Worm (Caenorhabditis elegans) whole organism, L4 larva: Measurements from ENCODE around the gene Y66D12A.13.

Experiments
- daf-16 ChIP-seq, 3 experiments: sonication (generic microtip); optimal IDR thresholded peaks; 2 replicates each; lab custom pipeline; 2016 to 2017; ENCODE audit warnings: missing genetic modification characterization in 3 of 3, missing genetic modification reagents in 3 of 3, mild to moderate bottlenecking in 2 of 3, missing compliant biosample characterization in 2 of 3, missing biosample characterization in 1 of 3, moderate library complexity in 1 of 3
- dmd-6 ChIP-seq: fragments of 200-800 bp; sonication (Bioruptor generic); IDR thresholded peaks from 2 replicates; pipeline ENCODE4 v1.3.6; 2022; ENCODE audit warnings: missing genetic modification reagents, missing genetic modification characterization, missing compliant biosample characterization
- lim-7 ChIP-seq: fragments of 200-800 bp; sonication (Bioruptor generic); IDR thresholded peaks from 2 replicates; pipeline ENCODE4 v1.3.6; 2022; ENCODE audit warnings: missing genetic modification characterization, missing compliant biosample characterization
- zip-11 ChIP-seq: fragments of 200-800 bp; sonication (Bioruptor generic); IDR thresholded peaks from 2 replicates; pipeline ENCODE4 v1.3.6; 2022; ENCODE audit warnings: missing genetic modification characterization, missing compliant biosample characterization

DNA sequence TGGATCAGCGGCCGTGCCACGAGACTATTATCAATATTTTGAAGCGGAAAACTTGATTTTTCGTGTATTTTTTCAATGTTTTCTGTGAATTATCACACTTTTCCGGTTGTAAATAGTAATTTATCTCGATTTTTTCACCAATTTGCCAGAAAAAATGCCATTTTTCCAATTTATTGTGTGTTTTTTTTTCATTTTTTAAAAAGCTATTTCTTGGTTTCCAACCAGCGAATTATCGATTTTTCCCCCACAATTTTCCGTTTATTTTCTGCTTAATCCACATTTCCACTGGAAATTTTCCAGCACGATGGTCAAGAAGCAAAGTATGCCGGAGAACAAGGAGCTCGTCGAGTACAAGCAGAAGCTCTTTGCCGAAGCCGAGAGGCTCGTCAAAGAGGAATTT lies 19.7 kb downstream of the Y66D12A.13 start, which contains the start of gene psme-3:
- TF ChIP-seq dmd-6: no peak
- no peak for TF ChIP-seq lim-7 (GFP tag; lab: Robert Waterston, UW)
- TF ChIP-seq daf-16 (GFP tag; optimal IDR thresholded peaks at IDR 0.05; lab: Kevin White, UChicago): no peak
- no peak for TF ChIP-seq daf-16 (tag; optimal IDR thresholded peaks at IDR 0.05; lab: Kevin White, UChicago)
- TF ChIP-seq zip-11: no peak
